Worm (Caenorhabditis elegans) whole organism, late embryonic: Measurements from ENCODE around the gene alh-8.

Experiments used
- ahr-1 ChIP-seq: sonication (generic microtip); optimal IDR thresholded peaks from 2 replicates; lab custom pipeline; 2016; ENCODE audit warnings: missing genetic modification characterization, missing compliant biosample characterization
- ama-1 ChIP-seq: fragments of 150-350 bp; optimal IDR thresholded peaks from 2 replicates; lab custom pipeline; 2014
- ceh-9 ChIP-seq: sonication (generic microtip); optimal IDR thresholded peaks from 2 replicates; lab custom pipeline; 2016; ENCODE audit warnings: mild to moderate bottlenecking, missing genetic modification characterization, inconsistent platforms, missing compliant biosample characterization
- hlh-30 ChIP-seq: sonication (generic microtip); optimal IDR thresholded peaks from 2 replicates; lab custom pipeline; 2017; ENCODE audit warnings: antibody characterized with exemption, missing genetic modification characterization, missing compliant biosample characterization; ENCODE audit not compliant: insufficient read depth
- sdc-2 ChIP-seq: sonication (generic microtip); optimal IDR thresholded peaks from 2 replicates; lab custom pipeline; 2016; ENCODE audit warnings: missing genotype, missing genetic modification characterization, missing compliant biosample characterization
- unc-55 ChIP-seq: sonication (generic microtip); optimal IDR thresholded peaks from 2 replicates; lab custom pipeline; 2017; ENCODE audit warnings: missing biosample characterization, missing genetic modification reagents, missing genetic modification characterization
- unc-86 ChIP-seq: sonication (generic microtip); optimal IDR thresholded peaks from 2 replicates; lab custom pipeline; 2016; ENCODE audit warnings: missing genetic modification characterization, missing compliant biosample characterization

DNA sequence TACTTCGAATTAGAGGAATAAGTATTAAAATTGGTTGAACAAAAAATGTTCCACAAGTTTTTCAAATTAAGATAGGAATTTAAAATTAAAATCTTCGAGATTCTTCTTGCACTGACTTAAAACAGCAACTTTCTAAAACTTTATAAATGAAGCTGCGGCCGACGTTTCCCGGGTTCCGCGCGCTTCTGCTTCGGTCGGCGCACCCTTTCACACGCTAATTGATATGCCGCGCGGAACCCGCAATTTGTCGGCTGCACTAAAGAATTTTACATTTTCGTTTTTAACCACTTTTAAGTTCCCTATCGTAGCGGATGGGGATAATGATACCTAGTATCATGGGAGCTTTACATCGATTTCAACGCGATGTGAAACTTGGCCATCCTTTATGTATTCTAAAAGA is 14.1 kb upstream of the alh-8 start:
- no peak for TF ChIP-seq ama-1 (lab: Kevin White, UChicago)
- TF ChIP-seq ceh-9 (tag; lab: Kevin White, UChicago) = no peak
- no peak for TF ChIP-seq unc-86 (tag; lab: Kevin White, UChicago)
- no peak for TF ChIP-seq unc-55 (GFP tag; lab: Kevin White, UChicago)
- TF ChIP-seq ahr-1 (tag; lab: Kevin White, UChicago) = no peak
- no peak for TF ChIP-seq hlh-30 (tag; lab: Kevin White, UChicago)
- no peak for TF ChIP-seq sdc-2 (tag; lab: Kevin White, UChicago)
